Worm (Caenorhabditis elegans) whole organism, early embryonic: ENCODE measurements around the gene F44G3.7.

Source experiments
- B0310.2 ChIP-seq: sonication (generic microtip); optimal IDR thresholded peaks from 2 replicates; lab custom pipeline; 2016; ENCODE audit warnings: mild to moderate bottlenecking, missing genetic modification characterization, missing compliant biosample characterization
- ama-1 ChIP-seq: fragments of 150-350 bp; optimal IDR thresholded peaks from 2 replicates; lab custom pipeline; 2014
- ceh-36 ChIP-seq: sonication (generic microtip); optimal IDR thresholded peaks from 2 replicates; lab custom pipeline; 2016; ENCODE audit warnings: missing genetic modification characterization, inconsistent platforms, missing compliant biosample characterization
- ets-7 ChIP-seq: sonication (generic microtip); optimal IDR thresholded peaks from 2 replicates; lab custom pipeline; 2016; ENCODE audit warnings: missing genotype, missing genetic modification characterization, missing compliant biosample characterization
- flt-1 ChIP-seq: fragments of 200-800 bp; sonication (Bioruptor generic); IDR thresholded peaks from 2 replicates; pipeline ENCODE4 v1.3.6; 2022; ENCODE audit warnings: missing genetic modification characterization, missing compliant biosample characterization
- hmbx-1 ChIP-seq: sonication (generic microtip); optimal IDR thresholded peaks from 2 replicates; lab custom pipeline; 2016; ENCODE audit warnings: mild to moderate bottlenecking, missing genetic modification characterization, missing compliant biosample characterization
- hnd-1 ChIP-seq: sonication (generic microtip); optimal IDR thresholded peaks from 2 replicates; lab custom pipeline; 2016; ENCODE audit warnings: missing genetic modification characterization, missing compliant biosample characterization
- pes-1 ChIP-seq: fragments of 200-800 bp; sonication (Bioruptor generic); IDR thresholded peaks from 2 replicates; pipeline ENCODE4 v1.3.6; 2022; ENCODE audit warnings: missing genetic modification reagents, missing genetic modification characterization, missing compliant biosample characterization
- scrt-1 ChIP-seq: fragments of 200-800 bp; sonication (Bioruptor generic); IDR thresholded peaks from 2 replicates; pipeline ENCODE4 v1.3.6; 2022; ENCODE audit warnings: missing genetic modification characterization, missing compliant biosample characterization
- tra-4 ChIP-seq: sonication (generic microtip); optimal IDR thresholded peaks from 2 replicates; lab custom pipeline; 2017; ENCODE audit warnings: missing genetic modification characterization, missing compliant biosample characterization

DNA sequence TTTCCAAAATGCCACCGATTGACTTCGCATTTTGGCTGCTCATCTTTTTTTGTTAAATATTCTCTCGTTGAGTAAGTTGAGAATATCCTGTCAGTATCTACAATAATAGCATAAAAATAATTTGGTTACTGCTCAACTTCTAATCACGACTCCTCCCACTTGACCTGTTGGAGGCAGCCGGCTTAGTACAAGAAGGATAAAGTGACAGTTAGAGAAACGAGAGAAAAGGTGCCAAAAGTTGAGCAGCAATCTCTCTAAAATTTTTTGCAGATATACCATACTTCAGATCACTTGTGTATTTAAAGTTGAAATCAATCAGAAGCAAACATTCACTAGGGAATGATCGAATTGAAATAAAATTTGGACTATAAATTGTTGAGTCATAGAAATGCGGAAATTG lies 12.2 kb downstream of the F44G3.7 start, which contains the start of gene nhr-111:
- TF ChIP-seq flt-1 (no peak), pes-1 (GFP tag; lab: Robert Waterston, UW) (no peak), ama-1 (lab: Kevin White, UChicago) (no peak), B0310.2 (tag; lab: Kevin White, UChicago) (no peak), ceh-36 (tag; lab: Kevin White, UChicago) (no peak), hnd-1 (no peak), hmbx-1 (tag; lab: Kevin White, UChicago) (no peak), ets-7 (tag; lab: Kevin White, UChicago) (no peak), tra-4 (tag; lab: Kevin White, UChicago) (no peak), scrt-1 (GFP tag; lab: Robert Waterston, UW) (no peak)
